Fruit fly (Drosophila melanogaster) whole organism, embryonic: ENCODE data around the gene CG15209.
A peak's percentile ranks its signal among the peaks of the same experiment; 100 is the strongest.

Experiments used
- Atf-2 ChIP-seq: fragments of 200-800 bp; sonication (Bioruptor generic); optimal IDR thresholded peaks from 2 replicates; lab custom pipeline; 2016; ENCODE audit warnings: missing biosample characterization, missing genetic modification characterization
- BEAF-32 ChIP-seq: fragments of 200-800 bp; sonication (Bioruptor generic); optimal IDR thresholded peaks from 3 replicates; lab custom pipeline; 2017; ENCODE audit warnings: missing biosample characterization, missing genetic modification characterization, mild to moderate bottlenecking, moderate library complexity, missing genetic modification reagents
- Blimp-1 ChIP-seq: fragments of 200-800 bp; sonication (Bioruptor generic); optimal IDR thresholded peaks from 3 replicates; lab custom pipeline; 2018; ENCODE audit warnings: missing biosample characterization, missing genetic modification characterization, mild to moderate bottlenecking, moderate library complexity, missing genetic modification reagents
- CG12155 ChIP-seq: fragments of 200-800 bp; sonication (Bioruptor generic); optimal IDR thresholded peaks from 3 replicates; lab custom pipeline; 2016; ENCODE audit warnings: missing biosample characterization, missing genetic modification characterization
- CG16813 ChIP-seq: fragments of 200-800 bp; sonication (Bioruptor generic); IDR thresholded peaks from 3 replicates; pipeline ENCODE4 v1.3.6; 2022; ENCODE audit warnings: missing biosample characterization, missing genetic modification characterization; ENCODE audit not compliant: partially characterized antibody
- CG17802 ChIP-seq: fragments of 200-800 bp; sonication (Bioruptor generic); optimal IDR thresholded peaks from 2 replicates; lab custom pipeline; 2018; ENCODE audit warnings: missing biosample characterization, mild to moderate bottlenecking, missing genetic modification characterization, moderate library complexity
- CG18011 ChIP-seq: fragments of 200-800 bp; sonication (Bioruptor generic); optimal IDR thresholded peaks from 2 replicates; lab custom pipeline; 2017; ENCODE audit warnings: missing biosample characterization, missing genetic modification characterization, mild to moderate bottlenecking, moderate library complexity, missing genotype
- CG18599 ChIP-seq: fragments of 200-800 bp; sonication (Bioruptor generic); optimal IDR thresholded peaks from 3 replicates; lab custom pipeline; 2017; ENCODE audit warnings: missing biosample characterization, missing genetic modification characterization, mild to moderate bottlenecking, moderate library complexity, missing genetic modification reagents
- CG2116 ChIP-seq: fragments of 200-800 bp; sonication (Bioruptor generic); optimal IDR thresholded peaks from 3 replicates; lab custom pipeline; 2018; ENCODE audit warnings: missing biosample characterization, mild to moderate bottlenecking, missing genetic modification characterization
- CG31224 ChIP-seq: fragments of 200-800 bp; sonication (Bioruptor generic); IDR thresholded peaks from 2 replicates; pipeline ENCODE4 v1.3.6; 2022; ENCODE audit warnings: missing biosample characterization, missing genetic modification characterization
- CG3281 ChIP-seq: fragments of 200-800 bp; sonication (Bioruptor generic); optimal IDR thresholded peaks from 3 replicates; lab custom pipeline; 2017; ENCODE audit warnings: missing biosample characterization, mild to moderate bottlenecking, missing genetic modification characterization
- CG5245 ChIP-seq: fragments of 200-800 bp; sonication (Bioruptor generic); optimal IDR thresholded peaks from 3 replicates; lab custom pipeline; 2016; ENCODE audit warnings: missing biosample characterization, missing genetic modification characterization
- CG6791 ChIP-seq: fragments of 200-800 bp; sonication (Bioruptor generic); IDR thresholded peaks from 3 replicates; pipeline ENCODE4 v1.3.6; 2022; ENCODE audit warnings: missing biosample characterization, missing genetic modification characterization; ENCODE audit not compliant: partially characterized antibody
- CoRest ChIP-seq: fragments of 200-800 bp; sonication (Bioruptor generic); optimal IDR thresholded peaks from 3 replicates; lab custom pipeline; 2018; ENCODE audit warnings: missing biosample characterization, mild to moderate bottlenecking, missing genetic modification characterization, moderate library complexity
- D19B ChIP-seq: fragments of 200-800 bp; sonication (Bioruptor generic); optimal IDR thresholded peaks from 2 replicates; lab custom pipeline; 2017; ENCODE audit warnings: missing biosample characterization, mild to moderate bottlenecking, missing genetic modification characterization
- Dad ChIP-seq: fragments of 200-800 bp; sonication (Bioruptor generic); optimal IDR thresholded peaks from 3 replicates; lab custom pipeline; 2016; ENCODE audit warnings: missing biosample characterization, missing genetic modification characterization
- Doc3 ChIP-seq: fragments of 200-800 bp; sonication (Bioruptor generic); IDR thresholded peaks from 3 replicates; pipeline ENCODE4 v1.3.6; 2022; ENCODE audit warnings: missing biosample characterization, missing genetic modification characterization; ENCODE audit not compliant: partially characterized antibody
- E2f2 ChIP-seq: fragments of 200-800 bp; sonication (Bioruptor generic); IDR thresholded peaks from 2 replicates; pipeline ENCODE4 v1.3.6; 2022; ENCODE audit warnings: missing biosample characterization, missing genetic modification characterization
- Ets97D ChIP-seq: fragments of 200-800 bp; sonication (Bioruptor generic); optimal IDR thresholded peaks from 3 replicates; lab custom pipeline; 2016; ENCODE audit warnings: missing biosample characterization, missing genetic modification characterization
- Gsc ChIP-seq: fragments of 200-800 bp; sonication (Bioruptor generic); IDR thresholded peaks from 2 replicates; pipeline ENCODE4 v1.3.6; 2022; ENCODE audit warnings: missing biosample characterization, missing genetic modification characterization
- HmgZ ChIP-seq: fragments of 200-800 bp; sonication (Bioruptor generic); optimal IDR thresholded peaks from 2 replicates; lab custom pipeline; 2018; ENCODE audit warnings: missing biosample characterization, mild to moderate bottlenecking, missing genetic modification characterization
- Max ChIP-seq: fragments of 200-800 bp; sonication (Bioruptor generic); optimal IDR thresholded peaks from 2 replicates; lab custom pipeline; 2016; ENCODE audit warnings: missing biosample characterization, mild to moderate bottlenecking, missing genetic modification characterization
- Nf-YB ChIP-seq: fragments of 200-800 bp; sonication (Bioruptor generic); optimal IDR thresholded peaks from 3 replicates; lab custom pipeline; 2019; ENCODE audit warnings: missing biosample characterization, mild to moderate bottlenecking, missing genetic modification characterization, moderate library complexity
- Oaz ChIP-seq: fragments of 200-800 bp; sonication (Bioruptor generic); IDR thresholded peaks from 2 replicates; pipeline ENCODE4 v1.3.6; 2022; ENCODE audit warnings: missing biosample characterization, missing genetic modification characterization
- Opbp ChIP-seq: fragments of 200-800 bp; sonication (Bioruptor generic); IDR thresholded peaks from 3 replicates; pipeline ENCODE4 v1.3.6; 2022; ENCODE audit warnings: missing biosample characterization, missing genetic modification characterization; ENCODE audit not compliant: partially characterized antibody
- Rx ChIP-seq: fragments of 200-800 bp; sonication (Bioruptor generic); IDR thresholded peaks from 2 replicates; pipeline ENCODE4 v1.3.6; 2022; ENCODE audit warnings: missing biosample characterization, missing genetic modification characterization
- Scr ChIP-seq: fragments of 200-800 bp; sonication (Bioruptor generic); IDR thresholded peaks from 2 replicates; pipeline ENCODE4 v1.3.6; 2022; ENCODE audit warnings: missing biosample characterization, missing genetic modification characterization; ENCODE audit not compliant: partially characterized antibody
- Sox102F ChIP-seq: fragments of 200-800 bp; sonication (Bioruptor generic); optimal IDR thresholded peaks from 2 replicates; lab custom pipeline; 2018; ENCODE audit warnings: missing biosample characterization, mild to moderate bottlenecking, missing genetic modification characterization, moderate library complexity
- abd-A ChIP-seq: fragments of 200-800 bp; sonication (Bioruptor generic); optimal IDR thresholded peaks from 3 replicates; lab custom pipeline; 2019; ENCODE audit warnings: missing biosample characterization, mild to moderate bottlenecking, missing genetic modification characterization, moderate library complexity
- ase ChIP-seq: fragments of 200-800 bp; sonication (Bioruptor generic); IDR thresholded peaks from 3 replicates; pipeline ENCODE4 v1.3.6; 2022; ENCODE audit warnings: missing biosample characterization, missing genetic modification characterization
- bbx ChIP-seq: fragments of 200-800 bp; sonication (Bioruptor generic); IDR thresholded peaks from 2 replicates; pipeline ENCODE4 v1.3.6; 2022; ENCODE audit warnings: missing biosample characterization, missing genetic modification characterization; ENCODE audit not compliant: partially characterized antibody
- bcd ChIP-seq: fragments of 200-800 bp; sonication (Bioruptor generic); optimal IDR thresholded peaks from 2 replicates; lab custom pipeline; 2017; ENCODE audit warnings: missing biosample characterization, mild to moderate bottlenecking, missing genetic modification characterization
- br ChIP-seq: fragments of >200 bp; optimal IDR thresholded peaks from 2 replicates; lab custom pipeline; 2017
- bsh ChIP-seq, 2 experiments: fragments of 200-800 bp; sonication (Bioruptor generic); optimal IDR thresholded peaks; 2 replicates each; lab custom pipeline; 2017 to 2018; ENCODE audit warnings: mild to moderate bottlenecking in 2 of 2, missing biosample characterization in 2 of 2, missing genetic modification characterization in 2 of 2, moderate library complexity in 1 of 2
- btn ChIP-seq: fragments of 200-800 bp; sonication (Bioruptor generic); optimal IDR thresholded peaks from 2 replicates; lab custom pipeline; 2016; ENCODE audit warnings: missing biosample characterization, missing genetic modification characterization
- cas ChIP-seq: fragments of 200-800 bp; sonication (Bioruptor generic); IDR thresholded peaks from 2 replicates; pipeline ENCODE4 v1.3.6; 2022; ENCODE audit warnings: missing biosample characterization, missing genetic modification characterization
- cg ChIP-seq: fragments of 200-800 bp; sonication (Bioruptor generic); optimal IDR thresholded peaks from 3 replicates; lab custom pipeline; 2019; ENCODE audit warnings: missing biosample characterization, mild to moderate bottlenecking, missing genetic modification characterization, moderate library complexity
- chinmo ChIP-seq: fragments of 200-800 bp; sonication (Bioruptor generic); IDR thresholded peaks from 4 replicates; pipeline ENCODE4 v1.3.6; 2022; ENCODE audit warnings: missing biosample characterization, missing genetic modification characterization; ENCODE audit not compliant: partially characterized antibody
- chn ChIP-seq: fragments of 200-800 bp; sonication (Bioruptor generic); optimal IDR thresholded peaks from 2 replicates; lab custom pipeline; 2016; ENCODE audit warnings: missing biosample characterization, missing genetic modification characterization
- crol ChIP-seq: fragments of 200-800 bp; sonication (Bioruptor generic); IDR thresholded peaks from 2 replicates; pipeline ENCODE4 v1.3.6; 2022; ENCODE audit warnings: missing biosample characterization, missing genetic modification characterization
- dimm ChIP-seq: fragments of 200-800 bp; sonication (Bioruptor generic); IDR thresholded peaks from 2 replicates; pipeline ENCODE4 v1.3.6; 2022; ENCODE audit warnings: missing biosample characterization, missing genetic modification characterization
- eyg ChIP-seq: fragments of 200-800 bp; sonication (Bioruptor generic); optimal IDR thresholded peaks from 3 replicates; lab custom pipeline; 2016; ENCODE audit warnings: missing biosample characterization, missing genetic modification characterization
- ftz-f1 ChIP-seq: fragments of 200-800 bp; sonication (Bioruptor generic); optimal IDR thresholded peaks from 2 replicates; lab custom pipeline; 2016; ENCODE audit warnings: missing biosample characterization, missing genetic modification characterization
- lbe ChIP-seq: fragments of 200-800 bp; sonication (Bioruptor generic); optimal IDR thresholded peaks from 2 replicates; lab custom pipeline; 2016; ENCODE audit warnings: missing biosample characterization, mild to moderate bottlenecking, missing genetic modification characterization
- pnt ChIP-seq: fragments of 200-800 bp; sonication (Bioruptor generic); optimal IDR thresholded peaks from 3 replicates; lab custom pipeline; 2016; ENCODE audit warnings: missing biosample characterization, missing genetic modification characterization
- rib ChIP-seq: fragments of 200-800 bp; sonication (Bioruptor generic); IDR thresholded peaks from 2 replicates; pipeline ENCODE4 v1.3.6; 2022; ENCODE audit warnings: missing biosample characterization, missing genetic modification characterization
- sna ChIP-seq: fragments of 200-800 bp; sonication (Bioruptor generic); IDR thresholded peaks from 2 replicates; pipeline ENCODE4 v1.3.6; 2022; ENCODE audit warnings: missing biosample characterization, missing genetic modification characterization; ENCODE audit not compliant: partially characterized antibody
- sqz ChIP-seq: fragments of 200-800 bp; sonication (Bioruptor generic); optimal IDR thresholded peaks from 3 replicates; lab custom pipeline; 2018; ENCODE audit warnings: missing biosample characterization, mild to moderate bottlenecking, missing genetic modification characterization
- stwl ChIP-seq: fragments of 200-800 bp; sonication (Bioruptor generic); optimal IDR thresholded peaks from 3 replicates; lab custom pipeline; 2018; ENCODE audit warnings: missing biosample characterization, mild to moderate bottlenecking, missing genetic modification characterization, moderate library complexity
- yki ChIP-seq: fragments of >200 bp; optimal IDR thresholded peaks from 3 replicates; lab custom pipeline; 2018

The CG15209 gene

dm6 chrX:10805651-10806191, 36.3 kb upstream of the CG15209 start (continued):
- no peak for TF ChIP-seq CG5245 (GFP tag; lab: Kevin White, UChicago)
- TF ChIP-seq pnt (GFP tag; lab: Kevin White, UChicago) = no peak
- peak; percentile 42; the same call in 1 of the 3 replicates for TF ChIP-seq Doc3 (GFP tag; lab: Robert Waterston, UW)
- peak; percentile 13 for TF ChIP-seq yki (lab: Kevin White, UChicago)
- TF ChIP-seq CG12155 = no peak
- TF ChIP-seq Max (GFP tag; lab: Kevin White, UChicago) = peak; percentile 20
- TF ChIP-seq cas (GFP tag; lab: Robert Waterston, UW) = no peak
- peak; percentile 12 for TF ChIP-seq stwl (tag; lab: Kevin White, UChicago)
- peak; percentile 89 for TF ChIP-seq crol (GFP tag; lab: Robert Waterston, UW)
- no peak for TF ChIP-seq dimm (GFP tag; lab: Robert Waterston, UW)
- TF ChIP-seq Gsc (GFP tag; lab: Robert Waterston, UW) = no peak
- no peak for TF ChIP-seq br (lab: Kevin White, UChicago)
- peak; percentile 97 for TF ChIP-seq sqz (GFP tag; lab: Kevin White, UChicago)
- no peak for TF ChIP-seq Sox102F (GFP tag; lab: Kevin White, UChicago)
- peak; percentile 14 for TF ChIP-seq lbe (GFP tag; lab: Kevin White, UChicago)
- no peak for TF ChIP-seq CG18011 (GFP tag; lab: Kevin White, UChicago)
- TF ChIP-seq abd-A (tag; lab: Kevin White, UChicago) = peak; percentile 4
- peak; percentile 4 for TF ChIP-seq CoRest (tag; lab: Kevin White, UChicago)
- no peak for TF ChIP-seq Rx (GFP tag; lab: Robert Waterston, UW)
- peak; percentile 63 for TF ChIP-seq Scr (GFP tag; lab: Robert Waterston, UW)
- no peak for TF ChIP-seq CG3281 (GFP tag; lab: Kevin White, UChicago)
- peak; percentile 54 for TF ChIP-seq rib (GFP tag; lab: Robert Waterston, UW)
- no peak for TF ChIP-seq Nf-YB
- peak; percentile 54 for TF ChIP-seq bbx (GFP tag; lab: Robert Waterston, UW)
- TF ChIP-seq eyg (GFP tag; lab: Kevin White, UChicago) = no peak
- peak; percentile 63 for TF ChIP-seq BEAF-32 (GFP tag; lab: Kevin White, UChicago)
- TF ChIP-seq chn (GFP tag; lab: Kevin White, UChicago) = no peak
- no peak for TF ChIP-seq btn (GFP tag; lab: Kevin White, UChicago)
- TF ChIP-seq Oaz = no peak
- TF ChIP-seq Ets97D (GFP tag; lab: Kevin White, UChicago) = peak; percentile 3
- TF ChIP-seq CG31224 (GFP tag; lab: Robert Waterston, UW) = no peak
- peak; percentile 61 for TF ChIP-seq CG16813 (GFP tag; lab: Robert Waterston, UW)
- TF ChIP-seq bsh (GFP tag; optimal IDR thresholded peaks at IDR 0.05; lab: Kevin White, UChicago) = peak in 1 of 2 experiments; percentile 82
- TF ChIP-seq bcd (GFP tag; lab: Kevin White, UChicago) = no peak
- TF ChIP-seq E2f2 (GFP tag; lab: Robert Waterston, UW) = peak; percentile 70
- no peak for TF ChIP-seq Dad (GFP tag; lab: Kevin White, UChicago)
- TF ChIP-seq ftz-f1 (GFP tag; lab: Kevin White, UChicago) = peak; percentile 37
- peak; percentile 95 for TF ChIP-seq Blimp-1 (GFP tag; lab: Kevin White, UChicago)
- peak; percentile 30 for TF ChIP-seq CG18599 (GFP tag; lab: Kevin White, UChicago)
- peak; percentile 31 for TF ChIP-seq CG2116 (GFP tag; lab: Kevin White, UChicago)
- no peak for TF ChIP-seq CG17802 (tag; lab: Kevin White, UChicago)
- TF ChIP-seq sna (GFP tag; lab: Robert Waterston, UW) = peak; percentile 30; the same call in 1 of the 2 replicates
- no peak for TF ChIP-seq D19B
- TF ChIP-seq chinmo (GFP tag; lab: Robert Waterston, UW) = 0 out of 4 replicates have a peak, but pooled peaks have one; percentile 32
- no peak for TF ChIP-seq Atf-2 (GFP tag; lab: Kevin White, UChicago)
- peak; percentile 65; the same call in 1 of the 3 replicates for TF ChIP-seq CG6791 (GFP tag; lab: Robert Waterston, UW)
- TF ChIP-seq ase = no peak
- TF ChIP-seq HmgZ (tag; lab: Kevin White, UChicago) = peak; percentile 18
- peak; percentile 49; the same call in 1 of the 3 replicates for TF ChIP-seq Opbp (GFP tag; lab: Robert Waterston, UW)
- peak; percentile 64 for TF ChIP-seq cg (GFP tag; lab: Kevin White, UChicago)
